Worm (Caenorhabditis elegans): ENCODE results near the gene mrpl-32.

Gene mrpl-32

DNA sequence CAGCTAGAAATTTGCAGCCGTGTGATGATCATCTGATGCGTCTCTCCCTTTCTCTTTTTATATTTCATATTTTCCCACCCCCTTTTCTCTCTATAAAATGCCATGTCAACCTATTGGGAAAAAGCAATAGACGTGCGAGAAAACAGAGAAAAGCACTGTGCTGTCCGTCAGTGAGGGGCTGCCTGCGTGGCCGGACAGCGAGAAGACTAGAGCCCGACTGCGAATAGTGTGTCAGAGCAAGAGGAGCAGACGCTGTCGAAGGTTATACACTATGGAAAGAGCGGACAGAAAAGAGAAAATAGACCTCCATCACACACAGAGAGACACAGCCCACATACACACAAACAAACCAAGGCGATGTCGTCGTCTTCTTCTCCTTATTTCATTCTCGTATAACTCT lies 24.5 kb upstream of the mrpl-32 start (continued):
- TF ChIP-seq lin-35 (GFP tag; optimal IDR thresholded peaks at IDR 0.05) (peak in 1 of 3 experiments; percentile 27), ets-4 (GFP tag; optimal IDR thresholded peaks at IDR 0.05) (peak; percentile 68), bed-1 (GFP tag; IDR thresholded peaks at IDR 0.05) (no peak), lin-26 (GFP tag; IDR thresholded peaks at IDR 0.05) (peak; percentile 82), Y95B8A.8 (GFP tag; IDR thresholded peaks at IDR 0.05) (no peak), lir-1 (GFP tag; conservative IDR thresholded peaks at IDR 0.05) (0 out of 2 replicates have a peak, but pooled peaks have one; percentile 9), madf-6 (GFP tag; IDR thresholded peaks at IDR 0.05) (no peak), sdz-38 (tag; optimal IDR thresholded peaks at IDR 0.05) (no peak), nhr-80 (tag; optimal IDR thresholded peaks at IDR 0.05) (peak; percentile 96), nhr-27 (tag; optimal IDR thresholded peaks at IDR 0.05) (no peak), Y67H2A.10 (GFP tag; conservative IDR thresholded peaks at IDR 0.05) (no peak), Y56A3A.18 (GFP tag; IDR thresholded peaks at IDR 0.05) (peak; percentile 65; the same call in 1 of the 2 replicates), let-607 (tag; optimal IDR thresholded peaks at IDR 0.05) (peak; percentile 90 to 92), lin-54 (GFP tag; optimal IDR thresholded peaks at IDR 0.05) (peak; percentile 43), unc-62 (GFP tag; optimal IDR thresholded peaks at IDR 0.05) (peak; percentile 61), ztf-18 (tag; optimal IDR thresholded peaks at IDR 0.05) (peak; percentile 38), F10E7.11 (tag; optimal IDR thresholded peaks at IDR 0.05) (no peak), nfyb-1 (GFP tag; IDR thresholded peaks at IDR 0.05) (peak; percentile 87), cebp-1 (GFP tag; IDR thresholded peaks at IDR 0.05) (peak; percentile 67; the same call in 1 of the 2 replicates), cebp-1 (tag; optimal IDR thresholded peaks at IDR 0.05) (peak; percentile 83), repo-1 (tag; optimal IDR thresholded peaks at IDR 0.05) (peak; percentile 46), C06A6.2 (GFP tag; conservative IDR thresholded peaks at IDR 0.05) (no peak; the same call in 1 of the 2 replicates), ztf-28 (GFP tag; IDR thresholded peaks at IDR 0.05) (no peak), atf-7 (tag; optimal IDR thresholded peaks at IDR 0.05) (peak; percentile 34), F39B2.1 (GFP tag; IDR thresholded peaks at IDR 0.05) (0 out of 2 replicates have a peak, but pooled peaks have one; percentile 50), snpc-1.1 (tag; optimal IDR thresholded peaks at IDR 0.05; ENCODE audit: insufficient read depth) (peak; percentile 27), dpl-1 (GFP tag; optimal IDR thresholded peaks at IDR 0.05) (no peak), hmg-20 (GFP tag; IDR thresholded peaks at IDR 0.05) (no peak), ZK185.1 (tag; optimal IDR thresholded peaks at IDR 0.05; ENCODE audit: poor library complexity, severe bottlenecking) (peak; percentile 62), snpc-3.4 (tag; optimal IDR thresholded peaks at IDR 0.05) (no peak), let-526 (GFP tag; IDR thresholded peaks at IDR 0.05) (0 out of 2 replicates have a peak, but pooled peaks have one; percentile 40), nhr-179 (tag; optimal IDR thresholded peaks at IDR 0.05) (no peak), Y53G8AR.9 (GFP tag; conservative IDR thresholded peaks at IDR 0.05) (no peak), somi-1 (GFP tag; optimal IDR thresholded peaks at IDR 0.05) (peak; percentile 32)

- TF ChIP-seq lin-40 (tag; optimal IDR thresholded peaks at IDR 0.05) (peak; percentile 16), cebp-1 (GFP tag; IDR thresholded peaks at IDR 0.05) (no peak), cebp-1 (tag; optimal IDR thresholded peaks at IDR 0.05) (no peak), lin-54 (GFP tag; optimal IDR thresholded peaks at IDR 0.05) (no peak)
Measured at ce11 chrIII:8426271-8426670, 23.3 kb upstream of the mrpl-32 start, which contains the start of gene cec-1. cec-1 (plus strand) TSS chrIII:8426333.

DNA sequence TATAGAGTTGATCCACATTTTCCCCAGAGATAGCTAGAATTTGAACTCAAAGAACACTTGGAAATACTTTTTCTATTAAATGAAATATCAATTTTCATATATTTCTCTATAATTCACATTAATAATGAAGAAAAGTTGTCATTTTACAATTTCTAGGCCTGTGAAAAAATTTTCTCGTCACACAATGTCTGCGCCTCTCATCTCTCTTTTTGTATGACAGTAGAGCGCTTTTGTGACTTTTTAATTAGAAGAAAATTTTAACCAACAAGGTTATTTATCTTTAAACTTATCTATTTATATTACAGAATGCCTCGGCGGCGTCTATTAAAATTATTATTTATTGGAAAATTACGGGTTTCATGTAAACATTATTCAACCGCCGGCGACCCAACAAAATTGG lies 20.5 kb upstream of the mrpl-32 start, which contains the start of gene ZK1236.1:
TSS of gene ZK1236.1 (plus strand) at position 263 of the 400 bp plus-strand sequence.
- peak; percentile 95 for TF ChIP-seq madf-8 (GFP tag; conservative IDR thresholded peaks at IDR 0.05)
- peak; percentile 44; the same call in 1 of the 2 replicates for TF ChIP-seq D2030.7 (GFP tag; IDR thresholded peaks at IDR 0.05)
- TF ChIP-seq F23B12.7 (tag; optimal IDR thresholded peaks at IDR 0.05; ENCODE audit: insufficient read depth): peak; percentile 1
- TF ChIP-seq nfya-2 (GFP tag; IDR thresholded peaks at IDR 0.05): no peak
- TF ChIP-seq pbrm-1 (GFP tag; IDR thresholded peaks at IDR 0.05): no peak
- TF ChIP-seq xnd-1 (tag; optimal IDR thresholded peaks at IDR 0.05): peak; percentile 81
- no peak for TF ChIP-seq F10E7.11 (tag; optimal IDR thresholded peaks at IDR 0.05)
- peak; percentile 7 for TF ChIP-seq snpc-1.3 (tag; optimal IDR thresholded peaks at IDR 0.05; ENCODE audit: insufficient read depth)
- peak; percentile 55; the same call in 1 of the 2 replicates for TF ChIP-seq attf-3 (GFP tag; conservative IDR thresholded peaks at IDR 0.05)
- TF ChIP-seq ztf-25 (GFP tag; IDR thresholded peaks at IDR 0.05): no peak
- TF ChIP-seq F33H1.4 (GFP tag; IDR thresholded peaks at IDR 0.05): peak; percentile 36; the same call in 1 of the 2 replicates
- peak; percentile 96 for TF ChIP-seq madf-6 (GFP tag; IDR thresholded peaks at IDR 0.05)
- peak; percentile 59 for TF ChIP-seq lsl-1 (GFP tag; optimal IDR thresholded peaks at IDR 0.05)
